Fruit fly (Drosophila melanogaster): ENCODE measurements around the gene CG15282.

dm6 chr2L:14762465-14762864, 50.2 kb downstream of the CG15282 start, which contains the start of gene CSN1a:
- TF ChIP-seq pan (optimal IDR thresholded peaks at IDR 0.05) (no peak), psq (optimal IDR thresholded peaks at IDR 0.05) (no peak), CG8478 (optimal IDR thresholded peaks at IDR 0.05) (no peak), Dll (optimal IDR thresholded peaks at IDR 0.05) (no peak), usp (GFP tag; optimal IDR thresholded peaks at IDR 0.05) (no peak), EcR (GFP tag; optimal IDR thresholded peaks at IDR 0.05) (no peak)

Data from whole organism.